Worm (Caenorhabditis elegans): Measurements from ENCODE around the gene F45H10.5.

DNA sequence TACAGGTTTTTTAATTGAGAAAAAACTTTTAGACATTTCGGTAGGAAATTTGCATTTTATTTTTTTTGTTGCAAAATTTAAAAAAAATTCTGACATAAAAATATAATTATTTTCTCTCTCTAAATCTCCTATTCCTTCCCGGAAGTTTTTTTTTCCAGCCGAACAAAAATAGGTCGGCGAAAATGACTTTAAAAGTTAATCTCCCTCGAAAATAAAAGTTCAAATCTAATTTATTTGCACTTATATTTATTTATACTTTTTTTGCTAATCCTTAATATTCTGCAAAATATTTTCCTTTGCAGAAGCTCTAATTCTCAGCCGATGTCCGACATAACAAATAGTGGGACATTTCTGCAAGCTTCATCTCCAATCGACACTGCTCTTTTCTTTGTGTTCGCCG is at the start of gene F45H10.5:
- TF ChIP-seq him-1 (tag; optimal IDR thresholded peaks at IDR 0.05) (no peak), W03F9.2 (tag; optimal IDR thresholded peaks at IDR 0.05) (no peak), dao-5 (tag; optimal IDR thresholded peaks at IDR 0.05) (no peak)
